Fruit fly (Drosophila melanogaster): ENCODE measurements around the gene CG15784.

CG15784 gene

DNA sequence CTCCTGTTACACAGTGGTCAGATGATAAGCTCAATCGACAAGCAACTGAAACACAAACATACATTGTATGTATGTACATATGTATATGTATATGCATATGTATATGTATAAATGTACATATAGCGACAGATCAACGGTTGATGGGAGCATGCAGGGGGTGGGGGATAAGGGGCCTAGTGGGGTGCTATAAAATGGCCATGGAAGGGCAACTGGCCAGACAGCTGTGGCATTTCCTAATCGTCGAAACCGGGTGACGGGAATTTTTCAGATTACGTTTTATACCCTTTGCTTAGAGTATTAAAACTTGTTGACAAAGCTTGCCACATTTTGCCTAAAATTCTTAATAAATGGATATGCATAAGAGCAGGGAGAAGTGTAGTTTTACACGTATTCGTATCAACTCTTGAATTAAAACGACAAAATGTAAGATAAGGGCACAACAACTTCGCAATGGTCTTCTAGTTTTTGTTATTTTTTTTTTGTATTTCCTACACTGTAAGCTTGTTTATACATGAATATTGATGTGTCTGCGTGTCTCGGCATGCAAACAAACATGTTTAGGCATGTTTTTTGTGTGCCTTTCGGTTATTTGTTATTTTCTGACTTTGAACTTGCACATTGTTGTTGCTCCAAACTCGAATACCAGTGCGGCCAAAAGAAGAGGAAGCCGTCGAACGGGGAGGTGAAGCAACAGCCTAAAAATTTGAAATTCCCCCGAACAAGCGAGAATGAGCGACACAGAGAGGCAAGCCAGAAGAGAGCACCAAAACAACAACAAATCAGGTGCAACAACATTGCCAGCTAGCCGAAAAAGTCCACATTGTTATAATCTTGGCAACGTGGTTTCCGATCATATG, 10.1 kb upstream of the CG15784 start (continued):
- TF ChIP-seq HLH3B (GFP tag; IDR thresholded peaks at IDR 0.05) (peak; percentile 73; the same call in 1 of the 2 replicates), CG18764 (GFP tag; optimal IDR thresholded peaks at IDR 0.05) (peak; percentile 39), Blimp-1 (GFP tag; optimal IDR thresholded peaks at IDR 0.05) (peak; percentile 72), ftz-f1 (GFP tag; optimal IDR thresholded peaks at IDR 0.05) (no peak), Usf (GFP tag; optimal IDR thresholded peaks at IDR 0.05) (no peak), cad (GFP tag; optimal IDR thresholded peaks at IDR 0.05) (no peak), lab (GFP tag; optimal IDR thresholded peaks at IDR 0.05) (peak; percentile 83), CG12071 (GFP tag; optimal IDR thresholded peaks at IDR 0.05) (peak; percentile 72), CG4404 (GFP tag; IDR thresholded peaks at IDR 0.05) (peak; percentile 26; the same call in 1 of the 2 replicates), hbn (GFP tag; IDR thresholded peaks at IDR 0.05; ENCODE audit: partially characterized antibody) (no peak), CG13624 (GFP tag; optimal IDR thresholded peaks at IDR 0.05) (peak; percentile 54), corto (GFP tag; optimal IDR thresholded peaks at IDR 0.05) (no peak), az2 (GFP tag; optimal IDR thresholded peaks at IDR 0.05) (peak; percentile 74), CG43689 (GFP tag; IDR thresholded peaks at IDR 0.05) (peak; percentile 72), CG10565 (GFP tag; optimal IDR thresholded peaks at IDR 0.05) (no peak), Adf1 (GFP tag; IDR thresholded peaks at IDR 0.05) (peak; percentile 20; the same call in 1 of the 2 replicates), luna (GFP tag; optimal IDR thresholded peaks at IDR 0.05) (peak; percentile 28), mirr (GFP tag; optimal IDR thresholded peaks at IDR 0.05) (peak; percentile 49), CG8359 (GFP tag; optimal IDR thresholded peaks at IDR 0.05; ENCODE audit: borderline replicate concordance) (no peak), CG2199 (GFP tag; IDR thresholded peaks at IDR 0.05) (0 out of 3 replicates have a peak, but pooled peaks have one; percentile 63), CG10274 (GFP tag; optimal IDR thresholded peaks at IDR 0.05) (peak; percentile 34), CG12155 (GFP tag; optimal IDR thresholded peaks at IDR 0.05) (peak; percentile 56), tap (tag; optimal IDR thresholded peaks at IDR 0.05) (no peak), HLH4C (GFP tag; IDR thresholded peaks at IDR 0.05; ENCODE audit: partially characterized antibody) (no peak), Ets65A (GFP tag) (peak; percentile 90), CG7372 (GFP tag; IDR thresholded peaks at IDR 0.05) (peak; percentile 72), Dad (GFP tag; optimal IDR thresholded peaks at IDR 0.05) (peak; percentile 54), jigr1 (GFP tag; IDR thresholded peaks at IDR 0.05) (peak; percentile 56; the same call in 1 of the 3 replicates), CG18011 (GFP tag; optimal IDR thresholded peaks at IDR 0.05) (peak; percentile 29), CG6813 (GFP tag; optimal IDR thresholded peaks at IDR 0.05) (peak; percentile 55), fd3F (GFP tag; optimal IDR thresholded peaks at IDR 0.05) (peak; percentile 68), CG14014 (GFP tag; IDR thresholded peaks at IDR 0.05) (peak; percentile 74), CG9215 (GFP tag; IDR thresholded peaks at IDR 0.05) (0 out of 2 replicates have a peak, but pooled peaks have one; percentile 52), tll (GFP tag; optimal IDR thresholded peaks at IDR 0.05) (no peak), NFAT (GFP tag; IDR thresholded peaks at IDR 0.05) (peak; percentile 79), CG12744 (GFP tag; optimal IDR thresholded peaks at IDR 0.05) (peak; percentile 40), trem (tag; optimal IDR thresholded peaks at IDR 0.05) (no peak), Nf-YA (GFP tag; IDR thresholded peaks at IDR 0.05) (peak; percentile 53), Dp (GFP tag; optimal IDR thresholded peaks at IDR 0.05) (no peak), slp2 (GFP tag; optimal IDR thresholded peaks at IDR 0.05) (peak; percentile 37), ind (GFP tag; optimal IDR thresholded peaks at IDR 0.05) (peak; percentile 74), croc (GFP tag; conservative IDR thresholded peaks at IDR 0.05) (peak; percentile 51; the same call in 2 of the 3 replicates), CG15601 (tag; optimal IDR thresholded peaks at IDR 0.05) (peak; percentile 44), CG14441 (GFP tag; IDR thresholded peaks at IDR 0.05) (peak; percentile 89), sug (tag; optimal IDR thresholded peaks at IDR 0.05) (peak; percentile 84), sr (GFP tag; IDR thresholded peaks at IDR 0.05) (peak; percentile 40; the same call in 1 of the 3 replicates), CG8765 (GFP tag; IDR thresholded peaks at IDR 0.05) (no peak), CG6683 (GFP tag; optimal IDR thresholded peaks at IDR 0.05) (peak; percentile 52), br (optimal IDR thresholded peaks at IDR 0.05) (no peak)
